Fruit fly (Drosophila melanogaster) whole organism, prepupa: ENCODE results near the gene CG17344.

ENCODE experiments used
- CG11762 ChIP-seq: fragments of 200-800 bp; sonication (Bioruptor generic); optimal IDR thresholded peaks from 3 replicates; lab custom pipeline; 2016; ENCODE audit warnings: missing biosample characterization, missing genetic modification characterization; ENCODE audit not compliant: insufficient read depth
- Hr39 ChIP-seq: fragments of 200-800 bp; sonication (Bioruptor generic); optimal IDR thresholded peaks from 2 replicates; lab custom pipeline; 2016; ENCODE audit warnings: missing biosample characterization, missing genetic modification characterization
- OdsH ChIP-seq: fragments of 200-800 bp; sonication (Bioruptor generic); optimal IDR thresholded peaks from 3 replicates; lab custom pipeline; 2016; ENCODE audit warnings: missing biosample characterization, missing genetic modification characterization
- esn ChIP-seq: fragments of 200-800 bp; sonication (Bioruptor generic); optimal IDR thresholded peaks from 2 replicates; lab custom pipeline; 2016; ENCODE audit warnings: missing biosample characterization, mild to moderate bottlenecking, missing genetic modification characterization, moderate library complexity
- fd59A ChIP-seq: fragments of 200-800 bp; sonication (Bioruptor generic); optimal IDR thresholded peaks from 2 replicates; lab custom pipeline; 2017; ENCODE audit warnings: missing biosample characterization, mild to moderate bottlenecking, missing genetic modification characterization, missing genetic modification reagents

DNA sequence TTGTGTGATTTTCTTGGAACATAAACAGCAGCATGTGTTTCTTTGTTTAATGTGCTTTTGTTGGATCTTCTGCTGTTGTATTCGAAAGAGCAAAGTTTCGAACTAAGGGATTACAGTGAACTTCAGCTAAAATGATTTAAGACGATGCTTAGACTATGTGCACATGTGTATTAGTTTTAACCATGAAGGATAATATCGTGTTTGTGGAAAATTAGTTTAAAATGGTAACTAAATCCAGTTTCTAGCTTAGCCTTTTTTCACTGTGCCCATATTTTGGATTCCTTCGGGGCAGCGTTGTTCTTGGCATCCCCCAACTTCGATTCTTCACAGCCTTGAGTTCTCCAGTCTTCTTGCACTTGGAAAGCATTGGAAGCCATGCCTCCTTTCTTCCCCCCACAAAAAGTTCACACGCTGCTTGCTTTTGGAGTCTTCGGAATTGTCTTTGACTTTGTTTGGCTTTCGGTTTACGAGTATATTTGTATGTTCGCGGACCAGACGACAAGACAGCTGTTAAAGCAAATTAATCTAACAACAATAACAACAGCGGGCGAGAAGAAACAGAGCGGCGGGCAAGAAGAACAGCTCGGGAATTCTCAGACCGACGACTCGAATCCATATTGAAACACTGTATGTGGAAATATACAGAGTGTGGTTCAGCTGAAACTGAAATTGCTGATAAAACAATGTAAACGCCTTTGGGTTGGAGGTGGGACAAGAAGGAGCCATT, 38.6 kb downstream of the CG17344 start:
- TF ChIP-seq fd59A (GFP tag; lab: Kevin White, UChicago): no peak
- TF ChIP-seq esn (GFP tag; lab: Kevin White, UChicago): no peak
- no peak for TF ChIP-seq OdsH (GFP tag; lab: Kevin White, UChicago)
- TF ChIP-seq CG11762: peak; percentile 20
- no peak for TF ChIP-seq Hr39
